Worm (Caenorhabditis elegans): Measurements from ENCODE around the gene cyp-33E2.

The cyp-33E2 gene

DNA sequence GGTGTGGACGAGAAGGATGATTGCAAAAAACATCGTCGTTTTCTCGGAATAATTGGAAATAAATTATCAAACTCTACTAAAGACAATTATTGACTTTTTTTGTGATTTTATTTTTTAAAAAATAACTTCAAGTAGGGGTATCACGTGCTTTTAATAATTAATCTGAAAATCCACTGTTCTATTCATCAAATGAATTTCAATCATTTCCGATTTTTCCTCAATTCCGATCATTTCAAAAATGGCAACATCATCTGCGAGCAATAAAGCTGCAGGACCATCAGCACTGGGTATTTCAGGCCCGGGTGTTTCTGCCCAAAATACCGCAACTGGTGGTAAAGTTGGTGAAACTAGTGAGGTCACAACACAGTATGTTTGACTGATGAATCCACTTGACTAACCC is 4.9 kb downstream of the cyp-33E2 start, which contains the start of the genes F42A9.7 and F42A9.3:
TSS of gene F42A9.7 (minus strand) at position 101 of the 400 bp plus-strand sequence.
TSS of gene F42A9.3 (plus strand) at position 214 of the 400 bp plus-strand sequence.
- no peak for TF ChIP-seq nhr-76 (tag; optimal IDR thresholded peaks at IDR 0.05)
- TF ChIP-seq dsc-1 (tag; optimal IDR thresholded peaks at IDR 0.05), result no peak
- TF ChIP-seq rnt-1 (tag; optimal IDR thresholded peaks at IDR 0.05), result no peak
- TF ChIP-seq nhr-85 (tag), result no peak
- no peak for TF ChIP-seq egl-13 (tag; optimal IDR thresholded peaks at IDR 0.05)
- TF ChIP-seq lin-13 (GFP tag; optimal IDR thresholded peaks at IDR 0.05), result no peak
- no peak for TF ChIP-seq unc-98 (GFP tag; IDR thresholded peaks at IDR 0.05)
- TF ChIP-seq swsn-7 (tag; optimal IDR thresholded peaks at IDR 0.05), result no peak
- no peak for TF ChIP-seq hpl-2 (GFP tag; optimal IDR thresholded peaks at IDR 0.05)
- no peak for TF ChIP-seq efl-3 (GFP tag; optimal IDR thresholded peaks at IDR 0.05)
- TF ChIP-seq ceh-90 (tag; optimal IDR thresholded peaks at IDR 0.05), result no peak
- TF ChIP-seq fos-1 (tag; optimal IDR thresholded peaks at IDR 0.05), result no peak
- no peak for TF ChIP-seq sptf-1 (tag; optimal IDR thresholded peaks at IDR 0.05)
- no peak for TF ChIP-seq F16B12.6 (tag; optimal IDR thresholded peaks at IDR 0.05)
- TF ChIP-seq C04F5.9 (tag; optimal IDR thresholded peaks at IDR 0.05), result no peak
- TF ChIP-seq lin-39 (tag; optimal IDR thresholded peaks at IDR 0.05), result no peak
- no peak for TF ChIP-seq ama-1 (optimal IDR thresholded peaks at IDR 0.05)
- TF ChIP-seq unc-62 (GFP tag; optimal IDR thresholded peaks at IDR 0.05), result no peak

DNA sequence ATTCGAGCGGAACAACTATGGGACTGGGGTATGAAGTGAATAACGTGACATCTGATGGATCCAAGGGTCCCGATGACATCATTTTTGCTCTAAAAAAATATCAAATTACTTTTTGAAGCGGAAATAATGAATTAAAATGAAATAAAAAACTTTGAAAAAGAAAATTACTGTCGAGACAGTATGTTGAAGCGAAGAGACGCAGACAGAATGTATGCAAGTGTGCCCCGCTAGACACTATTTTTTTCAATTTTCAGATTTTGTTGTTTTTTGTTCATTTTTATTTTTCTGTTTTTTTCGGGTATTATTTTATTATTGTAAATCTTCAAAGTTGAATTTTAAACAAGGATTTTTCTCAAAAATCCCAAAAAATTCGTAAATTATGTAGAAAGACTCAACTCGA is 6.6 kb downstream of the cyp-33E2 start, which contains the start of gene F42A9.8:
TSS of gene F42A9.8 (minus strand) at position 88 of the 400 bp plus-strand sequence.
- TF ChIP-seq nhr-12 (tag; optimal IDR thresholded peaks at IDR 0.05) (no peak), lir-3 (tag; optimal IDR thresholded peaks at IDR 0.05; ENCODE audit: poor library complexity) (no peak), ceh-90 (tag; optimal IDR thresholded peaks at IDR 0.05) (no peak), tlp-1 (tag; optimal IDR thresholded peaks at IDR 0.05) (no peak), lin-15B (tag; optimal IDR thresholded peaks at IDR 0.05) (no peak), ceh-88 (GFP tag; IDR thresholded peaks at IDR 0.05) (no peak), ceh-63 (GFP tag; optimal IDR thresholded peaks at IDR 0.05) (no peak), elt-2 (tag; optimal IDR thresholded peaks at IDR 0.05) (no peak), C16A3.4 (tag; optimal IDR thresholded peaks at IDR 0.05) (no peak), vab-15 (tag; optimal IDR thresholded peaks at IDR 0.05) (no peak), alr-1 (tag; optimal IDR thresholded peaks at IDR 0.05; ENCODE audit: borderline replicate concordance) (no peak), egl-13 (tag; optimal IDR thresholded peaks at IDR 0.05) (no peak), fkh-8 (tag; optimal IDR thresholded peaks at IDR 0.05) (no peak), isw-1 (GFP tag; IDR thresholded peaks at IDR 0.05) (no peak), snu-23 (GFP tag; optimal IDR thresholded peaks at IDR 0.05) (peak; percentile 35), nhr-71 (tag; optimal IDR thresholded peaks at IDR 0.05) (peak; percentile 31), nhr-11 (tag; optimal IDR thresholded peaks at IDR 0.05) (no peak), sptf-1 (tag; optimal IDR thresholded peaks at IDR 0.05) (no peak), ets-5 (GFP tag; IDR thresholded peaks at IDR 0.05) (no peak), snpc-4 (tag; optimal IDR thresholded peaks at IDR 0.05) (no peak), dsc-1 (tag; optimal IDR thresholded peaks at IDR 0.05) (no peak), unc-86 (tag; optimal IDR thresholded peaks at IDR 0.05) (no peak), mdl-1 (tag; optimal IDR thresholded peaks at IDR 0.05) (no peak), nhr-77 (tag; optimal IDR thresholded peaks at IDR 0.05) (no peak), nhr-90 (tag; optimal IDR thresholded peaks at IDR 0.05; ENCODE audit: poor library complexity) (no peak), unc-62 (GFP tag; optimal IDR thresholded peaks at IDR 0.05) (no peak), hlh-17 (GFP tag; optimal IDR thresholded peaks at IDR 0.05; ENCODE audit: borderline replicate concordance) (no peak), irx-1 (tag; optimal IDR thresholded peaks at IDR 0.05) (no peak), egl-27 (tag; optimal IDR thresholded peaks at IDR 0.05) (no peak), grh-1 (GFP tag; IDR thresholded peaks at IDR 0.05) (no peak), nhr-47 (tag; optimal IDR thresholded peaks at IDR 0.05) (no peak), swsn-7 (tag; optimal IDR thresholded peaks at IDR 0.05) (no peak), mab-9 (GFP tag; IDR thresholded peaks at IDR 0.05) (no peak), blmp-1 (tag; optimal IDR thresholded peaks at IDR 0.05) (peak; percentile 6), pax-3 (tag; optimal IDR thresholded peaks at IDR 0.05) (no peak), nhr-19 (GFP tag; conservative IDR thresholded peaks at IDR 0.05) (no peak), aha-1 (tag; optimal IDR thresholded peaks at IDR 0.05) (no peak), mef-2 (tag; optimal IDR thresholded peaks at IDR 0.05) (no peak), tbx-2 (tag; optimal IDR thresholded peaks at IDR 0.05) (no peak), jun-1 (tag; optimal IDR thresholded peaks at IDR 0.05) (no peak), nhr-76 (tag; optimal IDR thresholded peaks at IDR 0.05) (no peak), ztf-4 (tag; optimal IDR thresholded peaks at IDR 0.05) (no peak)
